Fruit fly (Drosophila melanogaster): ENCODE data around the gene CG13297.

dm6 chr3L:6162483-6163128 lies 5.4 kb upstream of the CG13297 start, which contains the start of gene Prdm13:
- no peak for TF ChIP-seq CTCF (optimal IDR thresholded peaks at IDR 0.05)
- no peak for TF ChIP-seq CG8478 (optimal IDR thresholded peaks at IDR 0.05)

Data from S2 (cell line).